Fruit fly (Drosophila melanogaster) Kc167 (cell line): Measurements from ENCODE around the gene CG7408.

Experiments used
- Sin3A ChIP-seq: fragments of >200 bp; optimal IDR thresholded peaks from 2 replicates; lab custom pipeline; 2018; ENCODE audit warnings: missing external identifiers
- h ChIP-seq: fragments of >200 bp; optimal IDR thresholded peaks from 3 replicates; lab custom pipeline; 2018; ENCODE audit warnings: missing external identifiers
- insv ChIP-seq: fragments of >200 bp; optimal IDR thresholded peaks from 3 replicates; lab custom pipeline; 2018; ENCODE audit warnings: missing external identifiers
- psq ChIP-seq: fragments of >200 bp; optimal IDR thresholded peaks from 2 replicates; lab custom pipeline; 2017; ENCODE audit warnings: missing external identifiers
- ttk ChIP-seq: sonication (Bioruptor generic); optimal IDR thresholded peaks from 2 replicates; lab custom pipeline; 2017; ENCODE audit warnings: missing external identifiers

dm6 chr3L:17835074-17835473 lies 43.8 kb upstream of the CG7408 start, which contains the start of gene CG32189:
- no peak for TF ChIP-seq ttk (lab: Kevin White, UChicago)
- no peak for TF ChIP-seq insv (lab: Kevin White, UChicago)
- TF ChIP-seq h (lab: Kevin White, UChicago) = no peak
- no peak for TF ChIP-seq Sin3A (lab: Kevin White, UChicago)
- no peak for TF ChIP-seq psq (lab: Kevin White, UChicago)
